Worm (Caenorhabditis elegans): Measurements from ENCODE around the gene aak-1.

Gene aak-1

DNA sequence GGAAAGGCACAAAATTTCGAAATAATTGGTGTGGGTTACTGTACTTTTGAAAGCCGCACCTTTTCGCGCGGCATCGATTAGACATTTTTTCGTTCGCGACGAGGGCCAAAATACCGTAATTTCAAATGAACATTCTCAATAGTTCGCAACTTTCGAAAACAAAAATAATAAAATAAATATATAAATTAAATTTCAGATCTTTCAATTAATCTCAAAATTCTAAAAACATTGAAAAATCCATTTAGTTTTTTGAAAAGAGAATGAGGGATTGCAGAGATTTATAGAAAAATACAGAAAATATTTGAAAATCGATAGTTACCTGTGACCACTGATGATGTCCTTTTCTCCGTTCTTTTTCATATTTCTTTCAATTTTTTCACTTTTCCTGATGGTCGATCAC is 25.2 kb upstream of the aak-1 start, which contains the start of gene K02D10.8:
TSS of gene K02D10.8 (plus strand) at position 301 of the 400 bp plus-strand sequence.
- TF ChIP-seq duxl-1 (tag; optimal IDR thresholded peaks at IDR 0.05; ENCODE audit: poor library complexity) (no peak), F44E2.7 (GFP tag; IDR thresholded peaks at IDR 0.05) (no peak), F49E8.2 (tag; optimal IDR thresholded peaks at IDR 0.05; ENCODE audit: borderline replicate concordance) (no peak), rbr-2 (tag; optimal IDR thresholded peaks at IDR 0.05) (no peak), tag-97 (GFP tag; IDR thresholded peaks at IDR 0.05) (no peak), mep-1 (tag; optimal IDR thresholded peaks at IDR 0.05) (no peak), Y105C5A.15 (GFP tag; IDR thresholded peaks at IDR 0.05) (no peak), madf-5 (GFP tag; IDR thresholded peaks at IDR 0.05) (no peak), nhr-10 (tag; optimal IDR thresholded peaks at IDR 0.05) (no peak), ces-1 (GFP tag; optimal IDR thresholded peaks at IDR 0.05) (no peak), egl-43 (GFP tag; IDR thresholded peaks at IDR 0.05) (no peak), vab-7 (GFP tag; IDR thresholded peaks at IDR 0.05) (no peak), saeg-2 (GFP tag; IDR thresholded peaks at IDR 0.05) (no peak)

DNA sequence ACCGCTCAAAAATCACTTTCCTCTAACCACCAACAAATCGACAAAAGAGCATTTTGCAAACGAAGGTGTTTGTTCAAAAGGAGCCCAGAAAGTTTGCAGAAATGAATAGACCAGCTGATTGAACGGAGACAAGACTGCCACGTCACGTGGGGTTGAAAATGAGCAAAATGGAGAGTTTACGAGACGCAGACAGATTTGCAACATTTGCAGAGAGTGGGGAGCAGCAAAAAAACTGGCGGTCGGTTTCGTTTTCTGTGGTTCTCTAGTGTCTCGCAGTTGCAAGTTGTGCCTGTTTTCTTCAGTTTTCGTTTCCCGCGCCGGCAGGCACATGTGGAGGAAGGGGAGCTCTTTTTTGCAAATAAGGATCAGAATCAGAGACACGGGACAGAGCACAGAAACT is 24.5 kb upstream of the aak-1 start:
- TF ChIP-seq egl-27 (tag; optimal IDR thresholded peaks at IDR 0.05) (no peak), ama-1 (optimal IDR thresholded peaks at IDR 0.05) (no peak), ZK337.2 (GFP tag; IDR thresholded peaks at IDR 0.05) (no peak), dmd-8 (GFP tag; IDR thresholded peaks at IDR 0.05) (no peak), mdt-29 (GFP tag; IDR thresholded peaks at IDR 0.05) (no peak), D1046.2 (GFP tag; IDR thresholded peaks at IDR 0.05) (no peak), hmg-1.1 (GFP tag; IDR thresholded peaks at IDR 0.05) (peak; percentile 56), nhr-111 (GFP tag; optimal IDR thresholded peaks at IDR 0.05) (no peak), vab-7 (GFP tag; IDR thresholded peaks at IDR 0.05) (0 out of 2 replicates have a peak, but pooled peaks have one; percentile 10), lin-15B (tag; optimal IDR thresholded peaks at IDR 0.05) (no peak), ceh-82 (tag; optimal IDR thresholded peaks at IDR 0.05) (no peak), nhr-76 (tag; optimal IDR thresholded peaks at IDR 0.05) (no peak), fos-1 (tag; optimal IDR thresholded peaks at IDR 0.05) (no peak), daf-12 (tag; optimal IDR thresholded peaks at IDR 0.05) (no peak), lin-29 (GFP tag; IDR thresholded peaks at IDR 0.05) (no peak), nhr-237 (tag; optimal IDR thresholded peaks at IDR 0.05) (no peak), nhr-11 (tag; optimal IDR thresholded peaks at IDR 0.05) (peak; percentile 64), R02D3.7 (tag; optimal IDR thresholded peaks at IDR 0.05) (no peak), rbr-2 (tag; optimal IDR thresholded peaks at IDR 0.05) (peak; percentile 38), snpc-4 (tag; optimal IDR thresholded peaks at IDR 0.05) (no peak), dve-1 (tag; optimal IDR thresholded peaks at IDR 0.05; ENCODE audit: insufficient read depth) (peak; percentile 63), set-16 (GFP tag; IDR thresholded peaks at IDR 0.05) (no peak), sdz-12 (GFP tag; optimal IDR thresholded peaks at IDR 0.05) (no peak), snpc-1.2 (GFP tag; IDR thresholded peaks at IDR 0.05) (no peak), lin-39 (tag; optimal IDR thresholded peaks at IDR 0.05) (no peak), ceh-44 (GFP tag; IDR thresholded peaks at IDR 0.05) (no peak), aha-1 (tag) (peak; percentile 96), duxl-1 (tag; optimal IDR thresholded peaks at IDR 0.05; ENCODE audit: poor library complexity) (peak; percentile 22), daf-16 (GFP tag; optimal IDR thresholded peaks at IDR 0.05) (no peak), daf-16 (tag; optimal IDR thresholded peaks at IDR 0.05) (no peak), madf-5 (GFP tag; IDR thresholded peaks at IDR 0.05) (no peak), gei-8 (GFP tag; optimal IDR thresholded peaks at IDR 0.05) (peak; percentile 78), nhr-77 (tag; optimal IDR thresholded peaks at IDR 0.05) (peak; percentile 78), madf-9 (GFP tag; conservative IDR thresholded peaks at IDR 0.05) (no peak), mep-1 (tag; optimal IDR thresholded peaks at IDR 0.05) (peak; percentile 56), mdl-1 (tag; optimal IDR thresholded peaks at IDR 0.05) (peak; percentile 2 to 95), Y105C5A.15 (GFP tag; IDR thresholded peaks at IDR 0.05) (no peak), dmd-9 (GFP tag; IDR thresholded peaks at IDR 0.05) (no peak), lir-3 (tag; optimal IDR thresholded peaks at IDR 0.05) (no peak), dmd-6 (GFP tag; IDR thresholded peaks at IDR 0.05) (peak; percentile 81), dpl-1 (GFP tag; optimal IDR thresholded peaks at IDR 0.05) (peak; percentile 31), nhr-25 (tag; optimal IDR thresholded peaks at IDR 0.05; ENCODE audit: borderline replicate concordance, insufficient read depth) (no peak), nhr-28 (tag; optimal IDR thresholded peaks at IDR 0.05) (peak; percentile 78), egl-43 (GFP tag; IDR thresholded peaks at IDR 0.05) (0 out of 2 replicates have a peak, but pooled peaks have one; percentile 62)

Data from whole organism, L4 larva.